Fruit fly (Drosophila melanogaster) whole organism, embryonic: ENCODE measurements around the gene PGAP1.
A peak's percentile ranks its signal among the peaks of the same experiment; 100 is the strongest.

Source experiments
- CG10147 ChIP-seq: fragments of 200-800 bp; sonication (Bioruptor generic); optimal IDR thresholded peaks from 2 replicates; lab custom pipeline; 2019; ENCODE audit warnings: missing biosample characterization, mild to moderate bottlenecking, missing genetic modification characterization, moderate library complexity
- CG12219 ChIP-seq: fragments of 200-800 bp; sonication (Bioruptor generic); optimal IDR thresholded peaks from 3 replicates; lab custom pipeline; 2018; ENCODE audit warnings: missing biosample characterization, mild to moderate bottlenecking, missing genetic modification characterization
- CG12744 ChIP-seq: fragments of 200-800 bp; sonication (Bioruptor generic); optimal IDR thresholded peaks from 2 replicates; lab custom pipeline; 2016; ENCODE audit warnings: missing biosample characterization, missing genetic modification characterization
- CG1647 ChIP-seq: fragments of 200-800 bp; sonication (Bioruptor generic); optimal IDR thresholded peaks from 3 replicates; lab custom pipeline; 2016; ENCODE audit warnings: missing biosample characterization, missing genetic modification characterization
- CG16779 ChIP-seq: fragments of 200-800 bp; sonication (Bioruptor generic); IDR thresholded peaks from 2 replicates; pipeline ENCODE4 v1.3.6; 2022; ENCODE audit warnings: missing biosample characterization, missing genetic modification characterization
- CG16815 ChIP-seq: fragments of 200-800 bp; sonication (Bioruptor generic); optimal IDR thresholded peaks from 3 replicates; lab custom pipeline; 2017; ENCODE audit warnings: missing biosample characterization, mild to moderate bottlenecking, missing genetic modification characterization
- CG17186 ChIP-seq: fragments of 200-800 bp; sonication (Bioruptor generic); optimal IDR thresholded peaks from 3 replicates; lab custom pipeline; 2017; ENCODE audit warnings: missing biosample characterization, missing genetic modification reagents, missing genetic modification characterization
- CG3065 ChIP-seq: fragments of 200-800 bp; sonication (Bioruptor generic); optimal IDR thresholded peaks from 2 replicates; lab custom pipeline; 2016; ENCODE audit warnings: missing biosample characterization, missing genetic modification characterization
- CG42726 ChIP-seq: fragments of 200-800 bp; sonication (Bioruptor generic); IDR thresholded peaks from 2 replicates; pipeline ENCODE4 v1.3.6; 2022; ENCODE audit warnings: missing biosample characterization, missing genetic modification characterization; ENCODE audit not compliant: partially characterized antibody
- CG4404 ChIP-seq: fragments of 200-800 bp; sonication (Bioruptor generic); IDR thresholded peaks from 2 replicates; pipeline ENCODE4 v1.3.6; 2022; ENCODE audit warnings: missing biosample characterization, missing genetic modification characterization
- CG4617 ChIP-seq: fragments of 200-800 bp; sonication (Bioruptor generic); optimal IDR thresholded peaks from 3 replicates; lab custom pipeline; 2016; ENCODE audit warnings: missing biosample characterization, missing genetic modification characterization, borderline replicate concordance
- CG4707 ChIP-seq: fragments of 200-800 bp; sonication (Bioruptor generic); optimal IDR thresholded peaks from 2 replicates; lab custom pipeline; 2018; ENCODE audit warnings: missing biosample characterization, mild to moderate bottlenecking, missing genetic modification characterization, moderate library complexity
- CG5245 ChIP-seq: fragments of 200-800 bp; sonication (Bioruptor generic); optimal IDR thresholded peaks from 3 replicates; lab custom pipeline; 2016; ENCODE audit warnings: missing biosample characterization, missing genetic modification characterization
- CG6765 ChIP-seq: fragments of 200-800 bp; sonication (Bioruptor generic); optimal IDR thresholded peaks from 3 replicates; lab custom pipeline; 2017; ENCODE audit warnings: missing biosample characterization, mild to moderate bottlenecking, missing genetic modification characterization
- CG7786 ChIP-seq: fragments of 200-800 bp; sonication (Bioruptor generic); optimal IDR thresholded peaks from 2 replicates; lab custom pipeline; 2016; ENCODE audit warnings: missing biosample characterization, missing genetic modification characterization
- CG8290 ChIP-seq, 3 experiments: fragments of 200-800 bp; sonication (Bioruptor generic); optimal IDR thresholded peaks; 2 replicates each; lab custom pipeline; 2016 to 2019; ENCODE audit warnings: missing biosample characterization in 3 of 3, missing genetic modification characterization in 3 of 3, mild to moderate bottlenecking in 2 of 3, moderate library complexity in 1 of 3
- CG8924 ChIP-seq: fragments of 200-800 bp; optimal IDR thresholded peaks from 3 replicates; lab custom pipeline; 2019; ENCODE audit warnings: missing biosample characterization, mild to moderate bottlenecking, missing genetic modification characterization, moderate library complexity
- Dbx ChIP-seq: fragments of 200-800 bp; sonication (Bioruptor generic); IDR thresholded peaks from 3 replicates; pipeline ENCODE4 v1.3.6; 2022; ENCODE audit warnings: missing biosample characterization, missing genetic modification characterization
- Dek ChIP-seq: fragments of 200-800 bp; sonication (Bioruptor generic); optimal IDR thresholded peaks from 3 replicates; lab custom pipeline; 2019; ENCODE audit warnings: missing biosample characterization, mild to moderate bottlenecking, missing genetic modification characterization, moderate library complexity
- ERR ChIP-seq: fragments of 200-800 bp; sonication (Bioruptor generic); optimal IDR thresholded peaks from 2 replicates; lab custom pipeline; 2016; ENCODE audit warnings: missing biosample characterization, missing genetic modification characterization
- Ets97D ChIP-seq: fragments of 200-800 bp; sonication (Bioruptor generic); optimal IDR thresholded peaks from 3 replicates; lab custom pipeline; 2016; ENCODE audit warnings: missing biosample characterization, missing genetic modification characterization
- Myb ChIP-seq: fragments of 200-800 bp; sonication (Bioruptor generic); optimal IDR thresholded peaks from 2 replicates; lab custom pipeline; 2016; ENCODE audit warnings: missing biosample characterization, missing genetic modification characterization
- NFAT ChIP-seq: fragments of 200-800 bp; sonication (Bioruptor generic); IDR thresholded peaks from 2 replicates; pipeline ENCODE4 v1.3.6; 2022; ENCODE audit warnings: missing biosample characterization, missing genetic modification characterization
- Nf-YA ChIP-seq: fragments of 200-800 bp; sonication (Bioruptor generic); IDR thresholded peaks from 2 replicates; pipeline ENCODE4 v1.3.6; 2022; ENCODE audit warnings: missing biosample characterization, missing genetic modification characterization
- Oaz ChIP-seq: fragments of 200-800 bp; sonication (Bioruptor generic); IDR thresholded peaks from 2 replicates; pipeline ENCODE4 v1.3.6; 2022; ENCODE audit warnings: missing biosample characterization, missing genetic modification characterization
- Scr ChIP-seq: fragments of 200-800 bp; sonication (Bioruptor generic); IDR thresholded peaks from 2 replicates; pipeline ENCODE4 v1.3.6; 2022; ENCODE audit warnings: missing biosample characterization, missing genetic modification characterization; ENCODE audit not compliant: partially characterized antibody
- Side ChIP-seq: fragments of 200-800 bp; sonication (Bioruptor generic); optimal IDR thresholded peaks from 2 replicates; lab custom pipeline; 2016; ENCODE audit warnings: missing biosample characterization, missing genetic modification characterization
- al ChIP-seq: fragments of 200-800 bp; sonication (Bioruptor generic); IDR thresholded peaks from 2 replicates; pipeline ENCODE4 v1.3.6; 2022; ENCODE audit warnings: missing biosample characterization, missing genetic modification characterization
- ase ChIP-seq: fragments of 200-800 bp; sonication (Bioruptor generic); IDR thresholded peaks from 3 replicates; pipeline ENCODE4 v1.3.6; 2022; ENCODE audit warnings: missing biosample characterization, missing genetic modification characterization
- caup ChIP-seq: fragments of 200-800 bp; sonication (Bioruptor generic); optimal IDR thresholded peaks from 3 replicates; lab custom pipeline; 2017; ENCODE audit warnings: missing biosample characterization, mild to moderate bottlenecking, missing genetic modification characterization, moderate library complexity; ENCODE audit not compliant: severe bottlenecking
- danr ChIP-seq: fragments of 200-800 bp; sonication (Bioruptor generic); IDR thresholded peaks from 2 replicates; pipeline ENCODE4 v1.3.6; 2022; ENCODE audit warnings: missing biosample characterization, missing genetic modification characterization
- fd96Cb ChIP-seq: fragments of 200-800 bp; sonication (Bioruptor generic); optimal IDR thresholded peaks from 2 replicates; lab custom pipeline; 2018; ENCODE audit warnings: missing biosample characterization, mild to moderate bottlenecking, missing genetic modification characterization, moderate library complexity
- hth ChIP-seq: fragments of >200 bp; optimal IDR thresholded peaks from 2 replicates; lab custom pipeline; 2017; ENCODE audit warnings: inconsistent platforms
- insv ChIP-seq, 2 experiments: fragments of 200-800 bp; sonication (Bioruptor generic); optimal IDR thresholded peaks; 3 replicates each; lab custom pipeline; 2016 to 2018; ENCODE audit warnings: missing biosample characterization in 2 of 2, missing genetic modification characterization in 2 of 2
- jumu ChIP-seq: fragments of 200-800 bp; sonication (Bioruptor generic); optimal IDR thresholded peaks from 3 replicates; lab custom pipeline; 2016; ENCODE audit warnings: missing biosample characterization, missing genetic modification characterization
- mam ChIP-seq: fragments of 200-800 bp; sonication (Bioruptor generic); optimal IDR thresholded peaks from 3 replicates; lab custom pipeline; 2016; ENCODE audit warnings: missing biosample characterization, missing genetic modification characterization
- odd ChIP-seq: fragments of 200-800 bp; sonication (Bioruptor generic); optimal IDR thresholded peaks from 2 replicates; lab custom pipeline; 2017; ENCODE audit warnings: missing biosample characterization, mild to moderate bottlenecking, missing genetic modification characterization
- repo ChIP-seq: fragments of 200-800 bp; sonication (Bioruptor generic); optimal IDR thresholded peaks from 2 replicates; lab custom pipeline; 2016; ENCODE audit warnings: missing biosample characterization, missing genetic modification characterization
- salm ChIP-seq: fragments of 200-800 bp; sonication (Bioruptor generic); optimal IDR thresholded peaks from 2 replicates; lab custom pipeline; 2018; ENCODE audit warnings: missing biosample characterization, mild to moderate bottlenecking, missing genetic modification characterization
- sens ChIP-seq: fragments of 200-800 bp; sonication (Bioruptor generic); peaks from one replicate; lab custom pipeline; 2016; ENCODE audit warnings: missing biosample characterization, missing genetic modification characterization
- sens-2 ChIP-seq: fragments of 200-800 bp; sonication (Bioruptor generic); IDR thresholded peaks from 2 replicates; pipeline ENCODE4 v1.3.6; 2022; ENCODE audit warnings: missing biosample characterization, missing genetic modification characterization
- so ChIP-seq: fragments of 200-800 bp; sonication (Bioruptor generic); IDR thresholded peaks from 3 replicates; pipeline ENCODE4 v1.3.6; 2022; ENCODE audit warnings: missing biosample characterization, missing genetic modification characterization
- tna ChIP-seq: fragments of 200-800 bp; sonication (Bioruptor generic); IDR thresholded peaks from 2 replicates; pipeline ENCODE4 v1.3.6; 2022; ENCODE audit warnings: missing biosample characterization, missing genetic modification characterization; ENCODE audit not compliant: partially characterized antibody
- trem ChIP-seq: fragments of 200-800 bp; optimal IDR thresholded peaks from 3 replicates; lab custom pipeline; 2019; ENCODE audit warnings: missing biosample characterization, mild to moderate bottlenecking, missing genetic modification characterization, moderate library complexity
- ttk ChIP-seq: fragments of 200-800 bp; sonication (Bioruptor generic); IDR thresholded peaks from 2 replicates; pipeline ENCODE4 v2.1.2; 2022; ENCODE audit warnings: missing biosample characterization, missing genetic modification characterization
- twi ChIP-seq: fragments of 200-800 bp; optimal IDR thresholded peaks from 2 replicates; lab custom pipeline; 2019; ENCODE audit warnings: missing biosample characterization, mild to moderate bottlenecking, missing genetic modification characterization, moderate library complexity
- unc-4 ChIP-seq: fragments of 200-800 bp; sonication (Bioruptor generic); IDR thresholded peaks from 2 replicates; pipeline ENCODE4 v1.3.6; 2022; ENCODE audit warnings: missing biosample characterization, missing genetic modification characterization; ENCODE audit not compliant: partially characterized antibody
- unpg ChIP-seq: fragments of 200-800 bp; sonication (Bioruptor generic); optimal IDR thresholded peaks from 3 replicates; lab custom pipeline; 2018; ENCODE audit warnings: missing biosample characterization, mild to moderate bottlenecking, missing genetic modification characterization, moderate library complexity
- wek ChIP-seq: fragments of 200-800 bp; sonication (Bioruptor generic); optimal IDR thresholded peaks from 3 replicates; lab custom pipeline; 2018; ENCODE audit warnings: missing biosample characterization, mild to moderate bottlenecking, missing genetic modification characterization, moderate library complexity
- zfh2 ChIP-seq: fragments of 200-800 bp; sonication (Bioruptor generic); optimal IDR thresholded peaks from 2 replicates; lab custom pipeline; 2016; ENCODE audit warnings: missing biosample characterization, missing genetic modification characterization

Gene PGAP1

DNA sequence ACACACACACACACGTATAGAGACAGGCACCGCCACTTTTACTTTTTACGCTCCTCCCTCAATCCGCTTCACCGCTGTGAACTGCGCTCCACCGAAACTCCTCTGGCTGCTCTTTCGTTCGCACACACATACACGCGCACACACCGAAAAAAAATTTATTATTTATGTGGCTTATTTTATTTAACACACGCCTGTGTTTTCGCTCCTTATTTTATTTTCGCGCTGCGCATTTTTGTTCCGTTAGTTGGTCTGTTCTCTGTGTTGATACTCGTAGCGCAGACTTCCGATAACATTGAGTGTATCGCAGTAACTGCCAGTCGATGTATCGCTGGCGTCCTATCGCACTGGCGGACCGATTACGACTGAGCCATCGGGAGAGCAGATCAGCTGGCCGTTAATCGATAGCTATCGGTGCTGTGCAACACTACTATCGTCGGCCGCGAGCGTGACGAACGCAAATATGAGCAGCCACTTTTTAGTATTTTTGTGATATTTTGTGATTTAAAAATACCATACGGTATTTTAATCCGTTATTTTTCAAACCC is 48.5 kb upstream of the PGAP1 start, which contains the start of gene Snx27 (continued):
- TF ChIP-seq wek (GFP tag; lab: Kevin White, UChicago) (peak; percentile 38), Dek (tag; lab: Kevin White, UChicago) (peak; percentile 47), Nf-YA (no peak), CG17186 (GFP tag; lab: Kevin White, UChicago) (peak; percentile 88), unc-4 (GFP tag; lab: Robert Waterston, UW) (peak; percentile 99), CG4707 (peak; percentile 32), tna (GFP tag; lab: Robert Waterston, UW) (peak; percentile 99), hth (lab: Kevin White, UChicago) (no peak), jumu (peak; percentile 67), sens (GFP tag; lab: Kevin White, UChicago) (peak; percentile 89), repo (GFP tag; lab: Kevin White, UChicago) (peak; percentile 8), CG7786 (GFP tag; lab: Kevin White, UChicago) (peak; percentile 28), ERR (GFP tag; lab: Kevin White, UChicago) (peak; percentile 53), fd96Cb (tag; lab: Kevin White, UChicago) (no peak), ase (GFP tag; lab: Robert Waterston, UW) (no peak), CG16779 (GFP tag; lab: Robert Waterston, UW) (no peak), al (GFP tag; lab: Robert Waterston, UW) (no peak), CG42726 (GFP tag; lab: Robert Waterston, UW) (peak; percentile 100), danr (GFP tag; lab: Robert Waterston, UW) (no peak), insv (GFP tag; optimal IDR thresholded peaks at IDR 0.05; lab: Kevin White, UChicago) (peak in 1 of 2 experiments; percentile 3), CG6765 (GFP tag; lab: Kevin White, UChicago) (no peak), CG10147 (no peak), Side (GFP tag; lab: Kevin White, UChicago) (peak; percentile 30), Scr (GFP tag; lab: Robert Waterston, UW) (peak; percentile 99), CG4617 (GFP tag; lab: Kevin White, UChicago) (peak; percentile 45), CG1647 (GFP tag; lab: Kevin White, UChicago) (peak; percentile 60), trem (tag; lab: Kevin White, UChicago) (peak; percentile 81), sens-2 (GFP tag; lab: Robert Waterston, UW) (no peak), CG8924 (peak; percentile 43), NFAT (GFP tag; lab: Robert Waterston, UW) (peak; percentile 52; the same call in 1 of the 2 replicates), CG5245 (GFP tag; lab: Kevin White, UChicago) (peak; percentile 24), CG12219 (GFP tag; lab: Kevin White, UChicago) (no peak), zfh2 (GFP tag; lab: Kevin White, UChicago) (peak; percentile 63), odd (GFP tag; lab: Kevin White, UChicago) (peak; percentile 18), Myb (GFP tag; lab: Kevin White, UChicago) (peak; percentile 99), CG3065 (GFP tag; lab: Kevin White, UChicago) (no peak), salm (tag; lab: Kevin White, UChicago) (peak; percentile 17), Ets97D (GFP tag; lab: Kevin White, UChicago) (peak; percentile 92), Dbx (GFP tag; lab: Robert Waterston, UW) (peak; percentile 84), CG4404 (GFP tag; lab: Robert Waterston, UW) (peak; percentile 20; the same call in 1 of the 2 replicates), CG8290 (GFP tag; optimal IDR thresholded peaks at IDR 0.05; lab: Kevin White, UChicago) (peak; percentile 38), CG8290 (tag; optimal IDR thresholded peaks at IDR 0.05; lab: Kevin White, UChicago) (peak in 1 of 2 experiments; percentile 87), caup (GFP tag; lab: Kevin White, UChicago) (peak; percentile 42), mam (peak; percentile 73), Oaz (no peak), so (GFP tag; lab: Robert Waterston, UW) (peak; percentile 27; the same call in 1 of the 3 replicates), twi (tag; lab: Kevin White, UChicago) (no peak), unpg (GFP tag; lab: Kevin White, UChicago) (peak; percentile 11), ttk (GFP tag; lab: Robert Waterston, UW) (no peak), CG16815 (GFP tag; lab: Kevin White, UChicago) (no peak), CG12744 (GFP tag; lab: Kevin White, UChicago) (peak; percentile 9)
